Fruit fly (Drosophila melanogaster) whole organism, wandering third instar larva: ENCODE data around the gene Paics.

Experiments
- Abd-B ChIP-seq: fragments of >200 bp; optimal IDR thresholded peaks from 2 replicates; lab custom pipeline; 2017; ENCODE audit warnings: missing biosample characterization, missing genetic modification characterization
- CG32264 ChIP-seq: fragments of 200-800 bp; sonication (Bioruptor generic); optimal IDR thresholded peaks from 2 replicates; lab custom pipeline; 2016; ENCODE audit warnings: missing biosample characterization, missing genetic modification characterization
- CG9705 ChIP-seq: fragments of 200-800 bp; sonication (Bioruptor generic); optimal IDR thresholded peaks from 2 replicates; lab custom pipeline; 2018; ENCODE audit warnings: missing biosample characterization, mild to moderate bottlenecking, missing genetic modification characterization
- CrebA ChIP-seq: fragments of 200-800 bp; sonication (Bioruptor generic); optimal IDR thresholded peaks from 2 replicates; lab custom pipeline; 2016; ENCODE audit warnings: missing biosample characterization, mild to moderate bottlenecking, missing genetic modification characterization, borderline replicate concordance
- Dfd ChIP-seq: fragments of >200 bp; optimal IDR thresholded peaks from 2 replicates; lab custom pipeline; 2017; ENCODE audit warnings: missing biosample characterization, missing genetic modification characterization
- Dif ChIP-seq: fragments of 200-275, 200-300 bp; sonication (Bioruptor generic); optimal IDR thresholded peaks from 2 replicates; lab custom pipeline; 2018; ENCODE audit warnings: missing biosample characterization, missing genetic modification characterization; ENCODE audit not compliant: partially characterized antibody
- GATAd ChIP-seq: sonication (Bioruptor generic); optimal IDR thresholded peaks from 2 replicates; lab custom pipeline; 2016; ENCODE audit warnings: missing biosample characterization, missing genetic modification characterization
- HLH106 ChIP-seq: fragments of 200-800 bp; optimal IDR thresholded peaks from 3 replicates; lab custom pipeline; 2019; ENCODE audit warnings: missing biosample characterization, mild to moderate bottlenecking, missing genetic modification characterization, moderate library complexity
- Hnf4 ChIP-seq: fragments of 200-800 bp; sonication (Bioruptor generic); optimal IDR thresholded peaks from 2 replicates; lab custom pipeline; 2016; ENCODE audit warnings: missing biosample characterization, mild to moderate bottlenecking, missing genetic modification characterization
- Hr78 ChIP-seq: fragments of >200 bp; optimal IDR thresholded peaks from 2 replicates; lab custom pipeline; 2017; ENCODE audit warnings: missing biosample characterization, missing genetic modification characterization
- Hr83 ChIP-seq: fragments of 200-300 bp; sonication (Bioruptor generic); optimal IDR thresholded peaks from 2 replicates; lab custom pipeline; 2016; ENCODE audit warnings: missing biosample characterization, mild to moderate bottlenecking, missing genetic modification characterization, moderate library complexity; ENCODE audit not compliant: poor library complexity, severe bottlenecking
- Jra ChIP-seq: sonication (Bioruptor generic); optimal IDR thresholded peaks from 2 replicates; lab custom pipeline; 2016; ENCODE audit warnings: missing biosample characterization, missing genetic modification characterization
- Mio ChIP-seq: sonication (Bioruptor generic); optimal IDR thresholded peaks from 2 replicates; lab custom pipeline; 2016; ENCODE audit warnings: missing biosample characterization, missing genetic modification characterization
- Myc ChIP-seq: fragments of >200 bp; optimal IDR thresholded peaks from 2 replicates; lab custom pipeline; 2017
- N ChIP-seq: fragments of >200 bp; optimal IDR thresholded peaks from 2 replicates; lab custom pipeline; 2018; ENCODE audit warnings: missing biosample characterization, missing external identifiers, missing genetic modification characterization
- OdsH ChIP-seq: fragments of 200-800 bp; sonication (Bioruptor generic); optimal IDR thresholded peaks from 2 replicates; lab custom pipeline; 2016; ENCODE audit warnings: missing biosample characterization, mild to moderate bottlenecking, missing genetic modification characterization
- Rel ChIP-seq, 2 experiments: fragments of 200-800 bp; sonication (Bioruptor generic) in 1 of 2; optimal IDR thresholded peaks; 2 replicates in 1 of 2; 3 replicates in 1 of 2; lab custom pipeline; 2016 to 2019; ENCODE audit warnings: mild to moderate bottlenecking in 2 of 2, missing biosample characterization in 2 of 2, missing genetic modification characterization in 2 of 2, moderate library complexity in 1 of 2
- Sp1 ChIP-seq: fragments of 200-800 bp; sonication (Bioruptor generic); optimal IDR thresholded peaks from 3 replicates; lab custom pipeline; 2019; ENCODE audit warnings: missing biosample characterization, mild to moderate bottlenecking, missing genetic modification characterization, moderate library complexity
- Vsx2 ChIP-seq: fragments of 200-300, 225-300 bp; sonication (Bioruptor generic); optimal IDR thresholded peaks from 2 replicates; lab custom pipeline; 2018; ENCODE audit warnings: missing biosample characterization, missing genetic modification characterization; ENCODE audit not compliant: partially characterized antibody
- br ChIP-seq: fragments of 200-800 bp; sonication (Bioruptor generic); optimal IDR thresholded peaks from 2 replicates; lab custom pipeline; 2016; ENCODE audit warnings: missing biosample characterization, missing genetic modification characterization
- brk ChIP-seq: fragments of 200-800 bp; sonication (Bioruptor generic); optimal IDR thresholded peaks from 2 replicates; lab custom pipeline; 2016; ENCODE audit warnings: missing biosample characterization, mild to moderate bottlenecking, missing genetic modification characterization
- dl ChIP-seq, 2 experiments: fragments of 175-275, 200-275 bp in 1 of 2; fragments of 200-275 bp in 1 of 2; sonication (Bioruptor generic); optimal IDR thresholded peaks; lab custom pipeline; 2018; ENCODE audit warnings: mild to moderate bottlenecking in 2 of 2, missing biosample characterization in 2 of 2, missing genetic modification characterization in 2 of 2, moderate library complexity in 2 of 2; ENCODE audit not compliant: partially characterized antibody in 2 of 2, insufficient read depth in 1 of 2
- dmrt93B ChIP-seq: fragments of 200-800 bp; sonication (Bioruptor generic); optimal IDR thresholded peaks from 2 replicates; lab custom pipeline; 2018; ENCODE audit warnings: missing biosample characterization, mild to moderate bottlenecking, missing genetic modification characterization
- dsf ChIP-seq: sonication (Bioruptor generic); optimal IDR thresholded peaks from 2 replicates; lab custom pipeline; 2016; ENCODE audit warnings: missing biosample characterization, missing genetic modification characterization, borderline replicate concordance
- ey ChIP-seq: fragments of 200-800 bp; sonication (Bioruptor generic); optimal IDR thresholded peaks from 2 replicates; lab custom pipeline; 2016; ENCODE audit warnings: missing biosample characterization, missing genetic modification characterization
- foxo ChIP-seq, 2 experiments: fragments of 200-800 bp; sonication (Bioruptor generic); optimal IDR thresholded peaks; 2 replicates in 1 of 2; 3 replicates in 1 of 2; lab custom pipeline; 2016 to 2017; ENCODE audit warnings: missing biosample characterization in 2 of 2, missing genetic modification characterization in 2 of 2
- fru ChIP-seq: fragments of 200-800 bp; sonication (Bioruptor generic); optimal IDR thresholded peaks from 3 replicates; lab custom pipeline; 2016; ENCODE audit warnings: missing biosample characterization, mild to moderate bottlenecking, missing genetic modification characterization
- h ChIP-seq: fragments of 200-800 bp; sonication (Bioruptor generic); optimal IDR thresholded peaks from 3 replicates; lab custom pipeline; 2016; ENCODE audit warnings: missing biosample characterization, mild to moderate bottlenecking, missing genetic modification characterization
- jim ChIP-seq: fragments of 175-275, 200-325 bp; sonication (Bioruptor generic); optimal IDR thresholded peaks from 2 replicates; lab custom pipeline; 2016; ENCODE audit warnings: missing biosample characterization, mild to moderate bottlenecking, missing genetic modification characterization
- lola ChIP-seq: fragments of >200 bp; optimal IDR thresholded peaks from 2 replicates; lab custom pipeline; 2017; ENCODE audit warnings: missing biosample characterization, missing genetic modification characterization
- pan ChIP-seq: fragments of >200 bp; optimal IDR thresholded peaks from 2 replicates; lab custom pipeline; 2017
- psq ChIP-seq: fragments of 200-800 bp; sonication (Bioruptor generic); optimal IDR thresholded peaks from 3 replicates; lab custom pipeline; 2017; ENCODE audit warnings: missing biosample characterization, mild to moderate bottlenecking, missing genetic modification characterization, moderate library complexity
- rgr ChIP-seq: fragments of 200-800 bp; sonication (Bioruptor generic); optimal IDR thresholded peaks from 3 replicates; lab custom pipeline; 2016; ENCODE audit warnings: missing biosample characterization, mild to moderate bottlenecking, missing genetic modification characterization
- sage ChIP-seq: fragments of 200-800 bp; sonication (Bioruptor generic); optimal IDR thresholded peaks from 2 replicates; lab custom pipeline; 2016; ENCODE audit warnings: missing biosample characterization, mild to moderate bottlenecking, missing genetic modification characterization
- sv ChIP-seq: fragments of 200-800 bp; sonication (Bioruptor generic); optimal IDR thresholded peaks from 3 replicates; lab custom pipeline; 2016; ENCODE audit warnings: missing biosample characterization, missing genetic modification characterization
- tai ChIP-seq: sonication (Bioruptor generic); optimal IDR thresholded peaks from 2 replicates; lab custom pipeline; 2016; ENCODE audit warnings: missing biosample characterization, missing genetic modification characterization
- usp ChIP-seq: fragments of >200 bp; optimal IDR thresholded peaks from 2 replicates; lab custom pipeline; 2017; ENCODE audit warnings: missing biosample characterization, missing genetic modification characterization
- woc ChIP-seq: sonication (Bioruptor generic); optimal IDR thresholded peaks from 2 replicates; lab custom pipeline; 2016; ENCODE audit warnings: missing biosample characterization, mild to moderate bottlenecking, missing genetic modification characterization

Paics gene

dm6 chrX:12745117-12745516 lies 15.3 kb downstream of the Paics start:
- peak; percentile 67 for TF ChIP-seq Dif
- no peak for TF ChIP-seq CG32264 (GFP tag; lab: Kevin White, UChicago)
- TF ChIP-seq dl (GFP tag; optimal IDR thresholded peaks at IDR 0.05; lab: Kevin White, UChicago; ENCODE audit: insufficient read depth in 1 of 2, partially characterized antibody in 2 of 2), result peak in 1 of 2 experiments; percentile 65
- peak; percentile 88 for TF ChIP-seq Vsx2 (GFP tag; lab: Kevin White, UChicago)

- peak; percentile 34 for TF ChIP-seq psq (GFP tag; lab: Kevin White, UChicago)
- peak; percentile 3 for TF ChIP-seq woc (GFP tag; lab: Kevin White, UChicago)
- TF ChIP-seq jim (GFP tag; lab: Kevin White, UChicago), result no peak
- no peak for TF ChIP-seq brk (GFP tag; lab: Kevin White, UChicago)
- TF ChIP-seq HLH106, result no peak
- TF ChIP-seq foxo (GFP tag; optimal IDR thresholded peaks at IDR 0.05; lab: Kevin White, UChicago), result no peak
- TF ChIP-seq CG32264 (GFP tag; lab: Kevin White, UChicago), result no peak
- TF ChIP-seq Dif, result peak; percentile 98
- TF ChIP-seq Sp1, result peak; percentile 7
- no peak for TF ChIP-seq tai (GFP tag; lab: Kevin White, UChicago)
- TF ChIP-seq pan (lab: Kevin White, UChicago), result no peak
- peak; percentile 99 for TF ChIP-seq Vsx2 (GFP tag; lab: Kevin White, UChicago)
- TF ChIP-seq OdsH (GFP tag; lab: Kevin White, UChicago), result no peak
- no peak for TF ChIP-seq N (GFP tag; lab: Kevin White, UChicago)
- TF ChIP-seq GATAd (GFP tag; lab: Kevin White, UChicago), result no peak
- no peak for TF ChIP-seq dsf
- TF ChIP-seq Hr78, result no peak
- TF ChIP-seq CG9705 (GFP tag; lab: Kevin White, UChicago), result no peak
- no peak for TF ChIP-seq ey (GFP tag; lab: Kevin White, UChicago)
- no peak for TF ChIP-seq fru
- TF ChIP-seq Abd-B, result no peak
- no peak for TF ChIP-seq rgr (GFP tag; lab: Kevin White, UChicago)
- TF ChIP-seq sv (GFP tag; lab: Kevin White, UChicago), result no peak
- TF ChIP-seq Mio, result no peak
- peak; percentile 53 for TF ChIP-seq CrebA (GFP tag; lab: Kevin White, UChicago)
- no peak for TF ChIP-seq Dfd (GFP tag; lab: Kevin White, UChicago)
- no peak for TF ChIP-seq lola (GFP tag; lab: Kevin White, UChicago)
- peak; percentile 26 for TF ChIP-seq Hnf4 (GFP tag; lab: Kevin White, UChicago)
- peak; percentile 6 for TF ChIP-seq sage (GFP tag; lab: Kevin White, UChicago)
- peak; percentile 46 to 94 for TF ChIP-seq dl (GFP tag; optimal IDR thresholded peaks at IDR 0.05; lab: Kevin White, UChicago; ENCODE audit: insufficient read depth in 1 of 2, partially characterized antibody in 2 of 2)
- peak; percentile 20 for TF ChIP-seq br
- no peak for TF ChIP-seq usp (GFP tag; lab: Kevin White, UChicago)
- TF ChIP-seq Jra (GFP tag; lab: Kevin White, UChicago), result peak; percentile 37
- TF ChIP-seq h (GFP tag; lab: Kevin White, UChicago), result peak; percentile 35
- TF ChIP-seq Hr83, result no peak
- TF ChIP-seq Myc, result no peak
- TF ChIP-seq dmrt93B (GFP tag; lab: Kevin White, UChicago), result no peak
- no peak for TF ChIP-seq Rel (GFP tag; optimal IDR thresholded peaks at IDR 0.05; lab: Kevin White, UChicago)
- no peak for TF ChIP-seq Rel (tag; optimal IDR thresholded peaks at IDR 0.05; lab: Kevin White, UChicago)
- TF ChIP-seq, all 38 proteins: peak for 12
Observed at dm6 chrX:12744026-12744688, 16.3 kb downstream of the Paics start, which contains the start of gene CG4004. Gene CG4004 (plus strand): TSS chrX:12744212.

dm6 chrX:12743296-12743695 lies 17.1 kb downstream of the Paics start:
- no peak for TF ChIP-seq ey (GFP tag; lab: Kevin White, UChicago)
- no peak for TF ChIP-seq psq (GFP tag; lab: Kevin White, UChicago)
- TF ChIP-seq sage (GFP tag; lab: Kevin White, UChicago), result no peak
- TF ChIP-seq HLH106, result no peak
- TF ChIP-seq, all 38 proteins: peak for 0
